Worm (Caenorhabditis elegans): ENCODE data around the gene arrd-9.

DNA sequence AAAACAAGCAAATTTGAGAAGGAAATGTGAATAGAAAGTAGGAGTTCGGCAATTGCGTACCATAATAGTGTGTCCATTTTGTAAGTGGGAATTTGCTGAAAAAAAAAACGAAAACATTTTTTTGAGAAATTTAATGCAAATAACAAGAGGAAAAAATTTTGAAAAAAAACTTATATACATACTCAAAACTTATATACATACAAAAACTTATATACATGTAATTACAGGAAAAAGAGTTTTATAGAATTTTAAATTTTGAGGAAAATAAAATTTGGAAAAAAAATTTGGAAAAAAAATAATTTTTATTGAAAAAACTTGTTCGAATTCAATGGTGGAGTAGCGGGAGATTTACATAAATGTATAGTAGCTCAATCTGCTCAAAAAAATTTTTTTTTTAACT lies 22.1 kb upstream of the arrd-9 start, which contains the start of gene ador-1:
- no peak for TF ChIP-seq unc-39 (tag; optimal IDR thresholded peaks at IDR 0.05)
- no peak for TF ChIP-seq pqm-1 (tag; optimal IDR thresholded peaks at IDR 0.05)
- TF ChIP-seq nhr-76 (tag; optimal IDR thresholded peaks at IDR 0.05), result no peak
- TF ChIP-seq aly-2 (tag; optimal IDR thresholded peaks at IDR 0.05), result no peak
- no peak for TF ChIP-seq pha-4 (tag; optimal IDR thresholded peaks at IDR 0.05)
- TF ChIP-seq lin-15B (tag; optimal IDR thresholded peaks at IDR 0.05), result no peak
- no peak for TF ChIP-seq lsy-12 (tag; optimal IDR thresholded peaks at IDR 0.05)
- no peak for TF ChIP-seq fos-1 (tag; optimal IDR thresholded peaks at IDR 0.05)
